Fruit fly (Drosophila melanogaster): Measurements from ENCODE around the gene CG12535.

CG12535 gene

DNA sequence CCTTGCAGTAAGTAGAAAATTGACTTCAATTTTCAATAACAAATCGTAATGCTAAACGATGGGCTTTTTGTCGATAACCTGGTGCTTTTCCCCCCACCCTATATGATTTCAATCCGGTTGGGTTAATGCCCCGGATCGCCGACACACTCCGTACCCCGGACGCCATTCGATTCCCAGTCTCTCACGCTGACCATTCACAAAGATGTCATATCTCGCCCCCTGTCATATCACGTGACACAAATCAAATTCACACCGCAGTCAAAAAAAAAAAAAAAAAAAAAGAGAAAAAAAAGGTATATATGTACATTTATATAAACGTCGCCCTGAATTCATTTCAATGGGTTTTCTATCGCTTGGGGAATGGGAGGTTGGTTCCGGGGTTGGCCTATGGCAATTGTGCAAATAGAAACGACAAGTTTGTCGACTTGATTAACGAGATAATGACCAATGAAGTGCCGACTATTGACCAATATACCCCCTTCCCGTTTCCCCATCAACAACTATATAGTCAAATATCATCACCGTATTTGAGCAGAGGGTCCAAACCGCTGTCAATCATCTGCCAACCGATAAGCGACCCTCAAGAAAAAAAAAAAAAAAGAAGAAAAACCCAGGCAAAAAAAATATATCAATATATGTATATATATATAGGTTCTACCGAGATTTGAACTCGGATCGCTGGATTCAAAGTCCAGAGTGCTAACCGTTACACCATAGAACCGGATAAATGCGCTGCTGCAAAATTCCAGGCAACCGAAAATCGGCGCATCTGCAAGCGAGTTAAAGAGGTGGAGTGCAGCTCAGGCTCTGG is 21.7 kb downstream of the CG12535 start (continued):
- TF ChIP-seq unpg (GFP tag; optimal IDR thresholded peaks at IDR 0.05) (peak; percentile 10), CG4617 (GFP tag; optimal IDR thresholded peaks at IDR 0.05; ENCODE audit: borderline replicate concordance) (no peak), gfzf (GFP tag; optimal IDR thresholded peaks at IDR 0.05) (no peak), mirr (GFP tag; optimal IDR thresholded peaks at IDR 0.05) (no peak), maf-S (GFP tag; optimal IDR thresholded peaks at IDR 0.05) (no peak), CG18011 (GFP tag; optimal IDR thresholded peaks at IDR 0.05) (no peak), Med (GFP tag) (peak; percentile 52), CG17829 (tag; optimal IDR thresholded peaks at IDR 0.05) (no peak), insv (GFP tag; optimal IDR thresholded peaks at IDR 0.05) (no peak), ATbp (GFP tag; optimal IDR thresholded peaks at IDR 0.05) (peak; percentile 0), sqz (GFP tag; optimal IDR thresholded peaks at IDR 0.05) (peak; percentile 78), crol (GFP tag; IDR thresholded peaks at IDR 0.05) (peak; percentile 57), kay (GFP tag; optimal IDR thresholded peaks at IDR 0.05) (no peak), grn (GFP tag; optimal IDR thresholded peaks at IDR 0.05) (peak; percentile 95), CG13123 (GFP tag; optimal IDR thresholded peaks at IDR 0.05) (no peak), Opbp (GFP tag; IDR thresholded peaks at IDR 0.05; ENCODE audit: partially characterized antibody) (peak; percentile 30; the same call in 1 of the 3 replicates), Dip2 (GFP tag; IDR thresholded peaks at IDR 0.05) (no peak)

DNA sequence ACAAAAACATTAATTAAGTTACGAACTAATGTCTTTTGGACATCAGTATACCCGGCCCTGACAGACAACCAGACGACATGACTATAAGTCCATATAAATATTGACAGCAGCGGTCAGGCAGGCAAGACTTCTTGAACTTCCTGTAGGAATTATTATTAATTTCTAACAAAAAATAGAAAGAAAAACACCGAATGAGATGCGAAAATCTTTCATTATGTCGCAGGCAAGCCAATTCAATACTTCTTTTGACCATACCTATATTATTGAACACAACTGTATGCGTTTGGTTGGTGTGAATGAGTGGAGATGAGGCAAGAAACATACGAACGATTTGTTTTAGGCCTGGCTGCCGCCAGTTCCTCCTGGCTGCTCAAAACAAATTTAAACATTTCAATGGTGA is 23.8 kb downstream of the CG12535 start:
- TF ChIP-seq Myb (GFP tag; optimal IDR thresholded peaks at IDR 0.05), result peak; percentile 44
- TF ChIP-seq CG1792 (GFP tag; optimal IDR thresholded peaks at IDR 0.05), result no peak
- TF ChIP-seq sr (GFP tag; IDR thresholded peaks at IDR 0.05), result peak; percentile 39; the same call in 1 of the 3 replicates
- TF ChIP-seq br (optimal IDR thresholded peaks at IDR 0.05), result no peak
- TF ChIP-seq CG6689 (GFP tag; IDR thresholded peaks at IDR 0.05), result peak; percentile 85
- TF ChIP-seq CG1024 (GFP tag; IDR thresholded peaks at IDR 0.05), result peak; percentile 75
- TF ChIP-seq CG5953 (GFP tag; IDR thresholded peaks at IDR 0.05), result peak; percentile 72; the same call in 1 of the 2 replicates
- TF ChIP-seq jumu (GFP tag; optimal IDR thresholded peaks at IDR 0.05), result peak; percentile 65
- TF ChIP-seq prd (optimal IDR thresholded peaks at IDR 0.05), result no peak
- TF ChIP-seq prd (GFP tag; IDR thresholded peaks at IDR 0.05), result peak; percentile 89
- no peak for TF ChIP-seq Tbp (GFP tag; optimal IDR thresholded peaks at IDR 0.05)
- TF ChIP-seq gcm (GFP tag; optimal IDR thresholded peaks at IDR 0.05), result peak; percentile 74
- peak; percentile 78 for TF ChIP-seq bcd (GFP tag; optimal IDR thresholded peaks at IDR 0.05)
- TF ChIP-seq Sox102F (GFP tag; optimal IDR thresholded peaks at IDR 0.05), result peak; percentile 88
- peak; percentile 87 for TF ChIP-seq PHDP (tag; optimal IDR thresholded peaks at IDR 0.05)
- peak; percentile 68 for TF ChIP-seq CG16815 (GFP tag; optimal IDR thresholded peaks at IDR 0.05)
- TF ChIP-seq hb (GFP tag; IDR thresholded peaks at IDR 0.05; ENCODE audit: partially characterized antibody), result no peak
- peak; percentile 53 for TF ChIP-seq CG4404 (GFP tag; IDR thresholded peaks at IDR 0.05)
- TF ChIP-seq E2f2 (GFP tag; IDR thresholded peaks at IDR 0.05), result peak; percentile 62
- TF ChIP-seq CG7839 (tag; optimal IDR thresholded peaks at IDR 0.05), result peak; percentile 89
- no peak for TF ChIP-seq Opbp (GFP tag; IDR thresholded peaks at IDR 0.05; ENCODE audit: partially characterized antibody)
- TF ChIP-seq CG4854 (GFP tag; optimal IDR thresholded peaks at IDR 0.05), result peak; percentile 67
- no peak for TF ChIP-seq CG10543 (GFP tag; optimal IDR thresholded peaks at IDR 0.05)
- peak; percentile 67 for TF ChIP-seq tx (GFP tag; optimal IDR thresholded peaks at IDR 0.05)
- no peak for TF ChIP-seq Hey (tag; optimal IDR thresholded peaks at IDR 0.05)
- TF ChIP-seq jing (GFP tag; optimal IDR thresholded peaks at IDR 0.05), result peak; percentile 81
- TF ChIP-seq CG18011 (GFP tag; optimal IDR thresholded peaks at IDR 0.05), result peak; percentile 48
- peak; percentile 81 for TF ChIP-seq lilli (GFP tag; optimal IDR thresholded peaks at IDR 0.05)
- TF ChIP-seq CG13424 (tag; optimal IDR thresholded peaks at IDR 0.05), result peak; percentile 78
- TF ChIP-seq CG7372 (GFP tag; IDR thresholded peaks at IDR 0.05), result peak; percentile 56
- TF ChIP-seq dmrt11E (tag; optimal IDR thresholded peaks at IDR 0.05), result peak; percentile 77
- peak; percentile 63 for TF ChIP-seq dimm (GFP tag; IDR thresholded peaks at IDR 0.05)
- TF ChIP-seq jigr1 (GFP tag; IDR thresholded peaks at IDR 0.05), result peak; percentile 70; the same call in 2 of the 3 replicates
- TF ChIP-seq CoRest (tag; optimal IDR thresholded peaks at IDR 0.05), result peak; percentile 82
